Fruit fly (Drosophila melanogaster) whole organism, wandering third instar larva: ENCODE measurements around the gene CG17726.

ENCODE experiments used
- Abd-B ChIP-seq: fragments of >200 bp; optimal IDR thresholded peaks from 2 replicates; lab custom pipeline; 2017; ENCODE audit warnings: missing biosample characterization, missing genetic modification characterization
- Dfd ChIP-seq: fragments of >200 bp; optimal IDR thresholded peaks from 2 replicates; lab custom pipeline; 2017; ENCODE audit warnings: missing biosample characterization, missing genetic modification characterization
- Hr83 ChIP-seq: fragments of 200-300 bp; sonication (Bioruptor generic); optimal IDR thresholded peaks from 2 replicates; lab custom pipeline; 2016; ENCODE audit warnings: missing biosample characterization, mild to moderate bottlenecking, missing genetic modification characterization, moderate library complexity; ENCODE audit not compliant: poor library complexity, severe bottlenecking
- Jra ChIP-seq: sonication (Bioruptor generic); optimal IDR thresholded peaks from 2 replicates; lab custom pipeline; 2016; ENCODE audit warnings: missing biosample characterization, missing genetic modification characterization
- Mio ChIP-seq: sonication (Bioruptor generic); optimal IDR thresholded peaks from 2 replicates; lab custom pipeline; 2016; ENCODE audit warnings: missing biosample characterization, missing genetic modification characterization
- Myc ChIP-seq: fragments of >200 bp; optimal IDR thresholded peaks from 2 replicates; lab custom pipeline; 2017
- Vsx2 ChIP-seq: fragments of 200-300, 225-300 bp; sonication (Bioruptor generic); optimal IDR thresholded peaks from 2 replicates; lab custom pipeline; 2018; ENCODE audit warnings: missing biosample characterization, missing genetic modification characterization; ENCODE audit not compliant: partially characterized antibody
- ey ChIP-seq: fragments of 200-800 bp; sonication (Bioruptor generic); optimal IDR thresholded peaks from 2 replicates; lab custom pipeline; 2016; ENCODE audit warnings: missing biosample characterization, missing genetic modification characterization
- foxo ChIP-seq, 2 experiments: fragments of 200-800 bp; sonication (Bioruptor generic); optimal IDR thresholded peaks; 2 replicates in 1 of 2; 3 replicates in 1 of 2; lab custom pipeline; 2016 to 2017; ENCODE audit warnings: missing biosample characterization in 2 of 2, missing genetic modification characterization in 2 of 2
- psq ChIP-seq: fragments of 200-800 bp; sonication (Bioruptor generic); optimal IDR thresholded peaks from 3 replicates; lab custom pipeline; 2017; ENCODE audit warnings: missing biosample characterization, mild to moderate bottlenecking, missing genetic modification characterization, moderate library complexity
- sage ChIP-seq: fragments of 200-800 bp; sonication (Bioruptor generic); optimal IDR thresholded peaks from 2 replicates; lab custom pipeline; 2016; ENCODE audit warnings: missing biosample characterization, mild to moderate bottlenecking, missing genetic modification characterization
- usp ChIP-seq: fragments of >200 bp; optimal IDR thresholded peaks from 2 replicates; lab custom pipeline; 2017; ENCODE audit warnings: missing biosample characterization, missing genetic modification characterization
- woc ChIP-seq: sonication (Bioruptor generic); optimal IDR thresholded peaks from 2 replicates; lab custom pipeline; 2016; ENCODE audit warnings: missing biosample characterization, mild to moderate bottlenecking, missing genetic modification characterization

DNA sequence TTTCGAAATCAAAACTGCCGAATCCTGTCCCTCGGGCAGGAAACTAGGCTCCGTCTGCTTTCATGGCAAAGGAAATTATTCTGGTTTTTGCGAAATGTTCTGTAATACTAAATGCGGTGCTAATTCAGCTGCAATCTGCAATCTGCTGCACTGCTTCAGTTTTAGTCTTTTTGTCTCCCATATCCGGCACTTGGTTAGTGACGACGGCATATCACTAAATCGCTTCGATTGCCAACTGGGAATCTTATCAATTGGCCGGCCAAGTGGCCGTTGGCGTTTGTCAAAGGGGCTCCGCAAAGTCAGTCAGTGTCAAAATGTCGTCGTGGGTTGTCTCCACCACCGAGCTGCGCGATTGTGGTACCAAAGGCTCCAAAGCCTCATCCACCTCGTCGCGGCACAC, 30.8 kb upstream of the CG17726 start, which contains the start of gene CG18577:
- TF ChIP-seq woc (GFP tag; lab: Kevin White, UChicago) (no peak), psq (GFP tag; lab: Kevin White, UChicago) (no peak), Myc (lab: Kevin White, UChicago) (no peak), sage (no peak), Hr83 (GFP tag; lab: Kevin White, UChicago) (no peak), ey (GFP tag; lab: Kevin White, UChicago) (no peak), Vsx2 (GFP tag; lab: Kevin White, UChicago) (no peak), Jra (GFP tag; lab: Kevin White, UChicago) (no peak), usp (GFP tag; lab: Kevin White, UChicago) (no peak), Abd-B (GFP tag; lab: Kevin White, UChicago) (no peak), Mio (no peak), Dfd (GFP tag; lab: Kevin White, UChicago) (no peak), foxo (GFP tag; optimal IDR thresholded peaks at IDR 0.05; lab: Kevin White, UChicago) (no peak)
